Worm (Caenorhabditis elegans): ENCODE data around the gene arp-6.

The arp-6 gene

ce11 chrII:8006962-8007361 is 30.2 kb downstream of the arp-6 start:
- TF ChIP-seq aha-1 (tag; optimal IDR thresholded peaks at IDR 0.05) = no peak
- no peak for TF ChIP-seq nhr-11 (tag; optimal IDR thresholded peaks at IDR 0.05)
- peak; percentile 7 for TF ChIP-seq blmp-1 (tag; optimal IDR thresholded peaks at IDR 0.05)
- TF ChIP-seq ces-1 (GFP tag; optimal IDR thresholded peaks at IDR 0.05) = no peak
- no peak for TF ChIP-seq efl-3 (GFP tag; optimal IDR thresholded peaks at IDR 0.05)
- TF ChIP-seq sup-37 (GFP tag; optimal IDR thresholded peaks at IDR 0.05) = no peak

ce11 chrII:8004752-8005151 is 32.4 kb downstream of the arp-6 start:
- TF ChIP-seq aly-2 (tag; optimal IDR thresholded peaks at IDR 0.05) (no peak), fkh-8 (tag; optimal IDR thresholded peaks at IDR 0.05) (no peak), mep-1 (tag; optimal IDR thresholded peaks at IDR 0.05) (no peak), lir-3 (tag; optimal IDR thresholded peaks at IDR 0.05; ENCODE audit: poor library complexity) (no peak), nhr-77 (tag; optimal IDR thresholded peaks at IDR 0.05) (no peak), hlh-4 (tag; optimal IDR thresholded peaks at IDR 0.05) (no peak), nhr-12 (tag; optimal IDR thresholded peaks at IDR 0.05) (no peak), lin-14 (GFP tag; optimal IDR thresholded peaks at IDR 0.05) (no peak), nhr-84 (tag; optimal IDR thresholded peaks at IDR 0.05) (no peak), sup-37 (GFP tag; optimal IDR thresholded peaks at IDR 0.05) (no peak), F16B12.6 (tag; optimal IDR thresholded peaks at IDR 0.05) (no peak), ets-5 (GFP tag; IDR thresholded peaks at IDR 0.05) (no peak), sox-4 (tag; optimal IDR thresholded peaks at IDR 0.05) (no peak), ceh-82 (tag; optimal IDR thresholded peaks at IDR 0.05) (no peak)

ce11 chrII:8004157-8004556 is 33.0 kb downstream of the arp-6 start, which contains the start of gene pgp-11:
Gene pgp-11, minus strand, starts transcription at chrII:8004257.
- no peak for TF ChIP-seq lin-13 (GFP tag; optimal IDR thresholded peaks at IDR 0.05)
- TF ChIP-seq egl-27 (tag; optimal IDR thresholded peaks at IDR 0.05) = no peak
- no peak for TF ChIP-seq sup-37 (GFP tag; optimal IDR thresholded peaks at IDR 0.05)
- TF ChIP-seq dpl-1 (GFP tag; optimal IDR thresholded peaks at IDR 0.05) = no peak
- no peak for TF ChIP-seq nhr-28 (tag; optimal IDR thresholded peaks at IDR 0.05)
- no peak for TF ChIP-seq swsn-7 (tag; optimal IDR thresholded peaks at IDR 0.05)
- TF ChIP-seq nhr-85 (tag) = no peak
- no peak for TF ChIP-seq lin-15B (tag; optimal IDR thresholded peaks at IDR 0.05)
- TF ChIP-seq nhr-84 (tag; optimal IDR thresholded peaks at IDR 0.05) = no peak
- TF ChIP-seq lin-14 (GFP tag; optimal IDR thresholded peaks at IDR 0.05) = no peak
- no peak for TF ChIP-seq nhr-90 (tag; optimal IDR thresholded peaks at IDR 0.05; ENCODE audit: poor library complexity)
- TF ChIP-seq C34B4.2 (tag; optimal IDR thresholded peaks at IDR 0.05) = no peak
- TF ChIP-seq elt-3 (tag; optimal IDR thresholded peaks at IDR 0.05) = no peak
- no peak for TF ChIP-seq unc-130 (tag; optimal IDR thresholded peaks at IDR 0.05)
- TF ChIP-seq snpc-4 (tag; optimal IDR thresholded peaks at IDR 0.05) = no peak
- TF ChIP-seq rnt-1 (tag; optimal IDR thresholded peaks at IDR 0.05) = no peak

ce11 chrII:8001428-8001827 is 35.7 kb downstream of the arp-6 start:
- TF ChIP-seq elt-2 (tag; optimal IDR thresholded peaks at IDR 0.05) (peak; percentile 59), ceh-8 (GFP tag; optimal IDR thresholded peaks at IDR 0.05) (no peak), efl-1 (optimal IDR thresholded peaks at IDR 0.05) (no peak), efl-1 (GFP tag; optimal IDR thresholded peaks at IDR 0.05 in 1 of 2) (peak in 1 of 2 experiments; percentile 60), snu-23 (GFP tag; optimal IDR thresholded peaks at IDR 0.05) (no peak), skn-1 (tag; optimal IDR thresholded peaks at IDR 0.05) (no peak)

All from whole organism, L1 larva.